Worm (Caenorhabditis elegans) whole organism, young adult: ENCODE measurements around the gene T04A8.7.

ENCODE experiments used
- F39B2.1 ChIP-seq: fragments of 200-800 bp; sonication (Bioruptor generic); IDR thresholded peaks from 2 replicates; pipeline ENCODE4 v1.3.6; 2022; ENCODE audit warnings: missing genetic modification reagents, missing genetic modification characterization, missing compliant biosample characterization
- ama-1 ChIP-seq, 3 experiments: fragments of 150-350 bp in 1 of 3; sonication (generic microtip) in 2 of 3; optimal IDR thresholded peaks; 2 replicates each; lab custom pipeline; 2014 to 2018; ENCODE audit warnings: missing biosample characterization in 2 of 3, missing genetic modification characterization in 2 of 3, missing genetic modification reagents in 2 of 3
- cebp-2 ChIP-seq: fragments of 200-800 bp; sonication (Bioruptor generic); IDR thresholded peaks from 2 replicates; pipeline ENCODE4 v1.3.6; 2022; ENCODE audit warnings: missing genetic modification characterization, missing compliant biosample characterization
- ceh-40 ChIP-seq: fragments of 200-800 bp; sonication (Bioruptor generic); IDR thresholded peaks from 2 replicates; pipeline ENCODE4 v1.3.6; 2022; ENCODE audit warnings: missing genetic modification characterization, missing compliant biosample characterization
- ets-4 ChIP-seq: fragments of 200-800 bp; sonication (Bioruptor generic); optimal IDR thresholded peaks from 2 replicates; lab custom pipeline; 2018; ENCODE audit warnings: mild to moderate bottlenecking, missing genetic modification characterization, missing compliant biosample characterization
- him-1 ChIP-seq: sonication (generic microtip); optimal IDR thresholded peaks from 2 replicates; lab custom pipeline; 2016; ENCODE audit warnings: missing genotype, missing genetic modification reagents, missing genetic modification characterization, missing compliant biosample characterization
- hmg-20 ChIP-seq: fragments of 200-800 bp; sonication (Bioruptor generic); IDR thresholded peaks from 2 replicates; pipeline ENCODE4 v1.3.6; 2022; ENCODE audit warnings: missing genetic modification reagents, missing genetic modification characterization, missing compliant biosample characterization
- hrde-1 ChIP-seq: sonication (generic microtip); optimal IDR thresholded peaks from 2 replicates; lab custom pipeline; 2016; ENCODE audit warnings: missing genetic modification characterization, mild to moderate bottlenecking, missing compliant biosample characterization, moderate library complexity, missing genotype, missing genetic modification reagents, borderline replicate concordance
- lsy-27 ChIP-seq: sonication (generic microtip); optimal IDR thresholded peaks from 2 replicates; lab custom pipeline; 2017; ENCODE audit warnings: missing genetic modification characterization, mild to moderate bottlenecking, missing compliant biosample characterization, antibody characterized with exemption, missing genotype, borderline replicate concordance; ENCODE audit not compliant: insufficient read depth
- nhr-90 ChIP-seq: sonication (generic microtip); optimal IDR thresholded peaks from 2 replicates; lab custom pipeline; 2016; ENCODE audit warnings: missing genotype, mild to moderate bottlenecking, missing genetic modification characterization, missing compliant biosample characterization
- pha-4 ChIP-seq: fragments of 150-350 bp; sonication (generic microtip); optimal IDR thresholded peaks from 2 replicates; lab custom pipeline; 2014; ENCODE audit warnings: missing biosample characterization, missing genetic modification reagents, missing genetic modification characterization
- snpc-4 ChIP-seq, 5 experiments: fragments of 150-350 bp in 1 of 5; sonication (generic microtip) in 4 of 5; optimal IDR thresholded peaks; 2 replicates each; lab custom pipeline; 2014 to 2018; ENCODE audit warnings: missing genetic modification characterization in 5 of 5, missing biosample characterization in 3 of 5, antibody characterized with exemption in 2 of 5, mild to moderate bottlenecking in 2 of 5, missing compliant biosample characterization in 2 of 5, missing genotype in 2 of 5, moderate library complexity in 2 of 5, missing genetic modification reagents in 1 of 5
- zim-3 ChIP-seq: sonication (generic microtip); optimal IDR thresholded peaks from 2 replicates; lab custom pipeline; 2017; ENCODE audit warnings: mild to moderate bottlenecking, missing genetic modification characterization, moderate library complexity, missing compliant biosample characterization
- ztf-26 ChIP-seq: sonication (generic microtip); optimal IDR thresholded peaks from 2 replicates; lab custom pipeline; 2017; ENCODE audit warnings: missing genetic modification characterization, missing compliant biosample characterization

ce11 chrIII:4693281-4693680 lies 1.9 kb upstream of the T04A8.7 start, which contains the start of gene nifk-1:
- TF ChIP-seq hrde-1 (tag; lab: Kevin White, UChicago) (no peak), ceh-40 (GFP tag; lab: Robert Waterston, UW) (no peak), F39B2.1 (no peak), ama-1 (optimal IDR thresholded peaks at IDR 0.05; lab: Kevin White, UChicago) (no peak), ama-1 (GFP tag; optimal IDR thresholded peaks at IDR 0.05; lab: Kevin White, UChicago) (no peak), snpc-4 (GFP tag; optimal IDR thresholded peaks at IDR 0.05; lab: Kevin White, UChicago) (no peak), snpc-4 (tag; optimal IDR thresholded peaks at IDR 0.05; lab: Kevin White, UChicago) (peak in 3 of 4 experiments; percentile 28 to 69 (median 68)), him-1 (tag; lab: Kevin White, UChicago) (no peak), pha-4 (no peak), zim-3 (tag; lab: Kevin White, UChicago) (no peak), lsy-27 (tag; lab: Kevin White, UChicago) (no peak), nhr-90 (tag; lab: Kevin White, UChicago) (no peak), hmg-20 (GFP tag; lab: Robert Waterston, UW) (no peak), ets-4 (GFP tag; lab: Kevin White, UChicago) (no peak), ztf-26 (tag; lab: Kevin White, UChicago) (no peak), cebp-2 (GFP tag; lab: Robert Waterston, UW) (no peak)
